Worm (Caenorhabditis elegans) whole organism, L4/young adult: Measurements from ENCODE around the gene nca-2.

Source experiments
- W03F9.2 ChIP-seq: fragments of 150-350 bp; optimal IDR thresholded peaks from 2 replicates; lab custom pipeline; 2014; ENCODE audit warnings: missing biosample characterization, missing genetic modification characterization
- dao-5 ChIP-seq: sonication (generic microtip); optimal IDR thresholded peaks from 2 replicates; lab custom pipeline; 2016; ENCODE audit warnings: missing genotype, missing genetic modification characterization, moderate library complexity, missing compliant biosample characterization
- him-1 ChIP-seq: sonication (generic microtip); optimal IDR thresholded peaks from 2 replicates; lab custom pipeline; 2016; ENCODE audit warnings: missing genotype, missing genetic modification reagents, missing genetic modification characterization, missing compliant biosample characterization

- TF ChIP-seq W03F9.2 (peak; percentile 34), dao-5 (tag; lab: Kevin White, UChicago) (no peak), him-1 (tag; lab: Kevin White, UChicago) (no peak)
Measured at ce11 chrIII:5024393-5024964, 59.1 kb downstream of the nca-2 start, which contains the start of gene pcf-11.
